Fruit fly (Drosophila melanogaster) whole organism, embryonic: ENCODE measurements around the gene CG43230.

Experiments used
- Abd-B ChIP-seq: fragments of 200-800 bp; sonication (Bioruptor generic); optimal IDR thresholded peaks from 2 replicates; lab custom pipeline; 2018; ENCODE audit warnings: missing biosample characterization, mild to moderate bottlenecking, missing genetic modification characterization, moderate library complexity
- C15 ChIP-seq: fragments of 200-800 bp; sonication (Bioruptor generic); IDR thresholded peaks from 3 replicates; pipeline ENCODE4 v1.3.6; 2022; ENCODE audit warnings: missing biosample characterization, missing genetic modification characterization
- CG10147 ChIP-seq: fragments of 200-800 bp; sonication (Bioruptor generic); optimal IDR thresholded peaks from 2 replicates; lab custom pipeline; 2019; ENCODE audit warnings: missing biosample characterization, mild to moderate bottlenecking, missing genetic modification characterization, moderate library complexity
- CG10267 ChIP-seq: fragments of 200-800 bp; sonication (Bioruptor generic); optimal IDR thresholded peaks from 2 replicates; lab custom pipeline; 2018; ENCODE audit warnings: missing biosample characterization, mild to moderate bottlenecking, missing genetic modification characterization, moderate library complexity
- CG11093 ChIP-seq: fragments of 200-800 bp; sonication (Bioruptor generic); IDR thresholded peaks from 3 replicates; pipeline ENCODE4 v1.3.6; 2022; ENCODE audit warnings: missing biosample characterization, missing genetic modification characterization
- CG13894 ChIP-seq: fragments of 200-800 bp; sonication (Bioruptor generic); optimal IDR thresholded peaks from 3 replicates; lab custom pipeline; 2018; ENCODE audit warnings: missing biosample characterization, mild to moderate bottlenecking, missing genetic modification characterization, moderate library complexity
- CG14860 ChIP-seq: fragments of 200-800 bp; sonication (Bioruptor generic); IDR thresholded peaks from 3 replicates; pipeline ENCODE4 v1.3.6; 2022; ENCODE audit warnings: missing biosample characterization, missing genetic modification characterization; ENCODE audit not compliant: partially characterized antibody
- CG17568 ChIP-seq: fragments of 200-800 bp; sonication (Bioruptor generic); optimal IDR thresholded peaks from 2 replicates; lab custom pipeline; 2018; ENCODE audit warnings: missing biosample characterization, mild to moderate bottlenecking, missing genetic modification characterization, moderate library complexity
- CG1792 ChIP-seq: fragments of 200-800 bp; sonication (Bioruptor generic); optimal IDR thresholded peaks from 2 replicates; lab custom pipeline; 2016; ENCODE audit warnings: missing biosample characterization, missing genetic modification characterization
- CG2712 ChIP-seq: fragments of 200-800 bp; optimal IDR thresholded peaks from 3 replicates; lab custom pipeline; 2019; ENCODE audit warnings: missing biosample characterization, mild to moderate bottlenecking, missing genetic modification characterization, moderate library complexity
- CG4707 ChIP-seq: fragments of 200-800 bp; sonication (Bioruptor generic); optimal IDR thresholded peaks from 2 replicates; lab custom pipeline; 2018; ENCODE audit warnings: missing biosample characterization, mild to moderate bottlenecking, missing genetic modification characterization, moderate library complexity
- CG6272 ChIP-seq: fragments of 200-800 bp; sonication (Bioruptor generic); IDR thresholded peaks from 2 replicates; pipeline ENCODE4 v1.3.6; 2022; ENCODE audit warnings: missing biosample characterization, missing genetic modification characterization
- CG8359 ChIP-seq: fragments of 200-800 bp; sonication (Bioruptor generic); optimal IDR thresholded peaks from 2 replicates; lab custom pipeline; 2017; ENCODE audit warnings: missing biosample characterization, mild to moderate bottlenecking, missing genetic modification characterization, borderline replicate concordance
- Dll ChIP-seq: fragments of 200-800 bp; sonication (Bioruptor generic); IDR thresholded peaks from 4 replicates; pipeline ENCODE4 v1.3.6; 2022; ENCODE audit warnings: missing biosample characterization, missing genetic modification characterization; ENCODE audit not compliant: partially characterized antibody
- Ets65A ChIP-seq: fragments of 200-800 bp; sonication (Bioruptor generic); peaks from one replicate; lab custom pipeline; 2016; ENCODE audit warnings: missing biosample characterization, missing genetic modification characterization
- HLHmδ ChIP-seq: fragments of 200-800 bp; sonication (Bioruptor generic); optimal IDR thresholded peaks from 2 replicates; lab custom pipeline; 2018; ENCODE audit warnings: missing biosample characterization, mild to moderate bottlenecking, missing genetic modification characterization, moderate library complexity
- Hmx ChIP-seq: fragments of 200-800 bp; sonication (Bioruptor generic); optimal IDR thresholded peaks from 2 replicates; lab custom pipeline; 2016; ENCODE audit warnings: missing biosample characterization, missing genetic modification characterization
- MESR4 ChIP-seq: fragments of 200-800 bp; sonication (Bioruptor generic); optimal IDR thresholded peaks from 2 replicates; lab custom pipeline; 2018; ENCODE audit warnings: missing biosample characterization, mild to moderate bottlenecking, missing genetic modification characterization, moderate library complexity
- Max ChIP-seq: fragments of 200-800 bp; sonication (Bioruptor generic); optimal IDR thresholded peaks from 2 replicates; lab custom pipeline; 2016; ENCODE audit warnings: missing biosample characterization, mild to moderate bottlenecking, missing genetic modification characterization
- Neu2 ChIP-seq: fragments of 200-800 bp; sonication (Bioruptor generic); optimal IDR thresholded peaks from 3 replicates; lab custom pipeline; 2016; ENCODE audit warnings: missing biosample characterization, missing genetic modification characterization, borderline replicate concordance
- Ptx1 ChIP-seq: fragments of 200-800 bp; sonication (Bioruptor generic); IDR thresholded peaks from 2 replicates; pipeline ENCODE4 v1.3.6; 2022; ENCODE audit warnings: missing biosample characterization, missing genetic modification characterization
- Scr ChIP-seq: fragments of 200-800 bp; sonication (Bioruptor generic); IDR thresholded peaks from 2 replicates; pipeline ENCODE4 v1.3.6; 2022; ENCODE audit warnings: missing biosample characterization, missing genetic modification characterization; ENCODE audit not compliant: partially characterized antibody
- Six4 ChIP-seq: fragments of 200-800 bp; sonication (Bioruptor generic); optimal IDR thresholded peaks from 2 replicates; lab custom pipeline; 2016; ENCODE audit warnings: missing biosample characterization, missing genetic modification characterization
- TFAM ChIP-seq: fragments of 200-800 bp; sonication (Bioruptor generic); optimal IDR thresholded peaks from 2 replicates; lab custom pipeline; 2017; ENCODE audit warnings: missing biosample characterization, missing genetic modification characterization, inconsistent platforms
- dm ChIP-seq: fragments of 200-800 bp; sonication (Bioruptor generic); optimal IDR thresholded peaks from 3 replicates; lab custom pipeline; 2016; ENCODE audit warnings: missing biosample characterization, missing genetic modification characterization
- dmrt99B ChIP-seq: fragments of 200-800 bp; sonication (Bioruptor generic); optimal IDR thresholded peaks from 2 replicates; lab custom pipeline; 2018; ENCODE audit warnings: missing biosample characterization, mild to moderate bottlenecking, missing genetic modification characterization, moderate library complexity
- ems ChIP-seq: fragments of 200-800 bp; sonication (Bioruptor generic); optimal IDR thresholded peaks from 3 replicates; lab custom pipeline; 2016; ENCODE audit warnings: missing biosample characterization, missing genetic modification characterization
- eve ChIP-seq, 2 experiments: fragments of >200 bp; optimal IDR thresholded peaks; 2 replicates each; lab custom pipeline; 2017; ENCODE audit warnings: missing biosample characterization in 2 of 2, missing genetic modification characterization in 2 of 2
- ewg ChIP-seq: fragments of 200-800 bp; sonication (Bioruptor generic); optimal IDR thresholded peaks from 3 replicates; lab custom pipeline; 2017; ENCODE audit warnings: mild to moderate bottlenecking, missing biosample characterization, missing genetic modification reagents, missing genetic modification characterization
- fru ChIP-seq: fragments of >200 bp; optimal IDR thresholded peaks from 2 replicates; lab custom pipeline; 2017
- gce ChIP-seq: fragments of 200-800 bp; sonication (Bioruptor generic); IDR thresholded peaks from 3 replicates; pipeline ENCODE4 v1.3.6; 2022; ENCODE audit warnings: missing biosample characterization, missing genetic modification characterization
- gro ChIP-seq: fragments of 200-800 bp; sonication (Bioruptor generic); optimal IDR thresholded peaks from 2 replicates; lab custom pipeline; 2016; ENCODE audit warnings: missing biosample characterization, missing genetic modification characterization
- hb ChIP-seq: fragments of 200-800 bp; sonication (Bioruptor generic); IDR thresholded peaks from 3 replicates; pipeline ENCODE4 v1.3.6; 2022; ENCODE audit warnings: missing biosample characterization, missing genetic modification characterization; ENCODE audit not compliant: partially characterized antibody
- inv ChIP-seq: fragments of 200-800 bp; sonication (Bioruptor generic); IDR thresholded peaks from 2 replicates; pipeline ENCODE4 v1.3.6; 2022; ENCODE audit warnings: missing biosample characterization, missing genetic modification characterization; ENCODE audit not compliant: partially characterized antibody
- jing ChIP-seq: fragments of 200-800 bp; sonication (Bioruptor generic); optimal IDR thresholded peaks from 2 replicates; lab custom pipeline; 2018; ENCODE audit warnings: missing biosample characterization, mild to moderate bottlenecking, missing genetic modification characterization
- lmd ChIP-seq: fragments of 200-800 bp; sonication (Bioruptor generic); IDR thresholded peaks from 2 replicates; pipeline ENCODE4 v1.3.6; 2022; ENCODE audit warnings: missing biosample characterization, missing genetic modification characterization
- nau ChIP-seq: fragments of 200-800 bp; sonication (Bioruptor generic); optimal IDR thresholded peaks from 3 replicates; lab custom pipeline; 2017; ENCODE audit warnings: missing biosample characterization, mild to moderate bottlenecking, missing genetic modification characterization, missing genetic modification reagents
- pb ChIP-seq: fragments of 200-800 bp; sonication (Bioruptor generic); optimal IDR thresholded peaks from 3 replicates; lab custom pipeline; 2016; ENCODE audit warnings: missing biosample characterization, missing genetic modification characterization
- peb ChIP-seq: fragments of 200-800 bp; sonication (Bioruptor generic); IDR thresholded peaks from 2 replicates; pipeline ENCODE4 v1.3.6; 2022; ENCODE audit warnings: missing biosample characterization, missing genetic modification characterization
- pho ChIP-seq: fragments of 200-800 bp; sonication (Bioruptor generic); optimal IDR thresholded peaks from 2 replicates; lab custom pipeline; 2016; ENCODE audit warnings: missing biosample characterization, missing genetic modification characterization
- ranshi ChIP-seq: fragments of 200-800 bp; sonication (Bioruptor generic); IDR thresholded peaks from 2 replicates; pipeline ENCODE4 v1.3.6; 2022; ENCODE audit warnings: missing biosample characterization, missing genetic modification characterization
- sc ChIP-seq, 3 experiments: fragments of >200 bp in 2 of 3; fragments of 200-800 bp in 1 of 3; sonication (Bioruptor generic) in 1 of 3; optimal IDR thresholded peaks; 2 replicates in 2 of 3; 3 replicates in 1 of 3; lab custom pipeline; 2017; ENCODE audit warnings: mild to moderate bottlenecking in 1 of 3, missing biosample characterization in 1 of 3, missing genetic modification characterization in 1 of 3, missing genetic modification reagents in 1 of 3
- sens-2 ChIP-seq: fragments of 200-800 bp; sonication (Bioruptor generic); IDR thresholded peaks from 2 replicates; pipeline ENCODE4 v1.3.6; 2022; ENCODE audit warnings: missing biosample characterization, missing genetic modification characterization
- slou ChIP-seq: fragments of 200-800 bp; sonication (Bioruptor generic); optimal IDR thresholded peaks from 3 replicates; lab custom pipeline; 2016; ENCODE audit warnings: missing biosample characterization, missing genetic modification characterization
- tio ChIP-seq: fragments of 200-800 bp; sonication (Bioruptor generic); optimal IDR thresholded peaks from 2 replicates; lab custom pipeline; 2017; ENCODE audit warnings: missing biosample characterization, missing genetic modification characterization, inconsistent platforms
- trh ChIP-seq: fragments of 200-800 bp; sonication (Bioruptor generic); optimal IDR thresholded peaks from 2 replicates; lab custom pipeline; 2016; ENCODE audit warnings: missing biosample characterization, missing genetic modification characterization
- tup ChIP-seq: fragments of 200-800 bp; sonication (Bioruptor generic); optimal IDR thresholded peaks from 2 replicates; lab custom pipeline; 2016; ENCODE audit warnings: missing biosample characterization, mild to moderate bottlenecking, missing genetic modification characterization, moderate library complexity
- tx ChIP-seq: fragments of 200-800 bp; sonication (Bioruptor generic); optimal IDR thresholded peaks from 2 replicates; lab custom pipeline; 2016; ENCODE audit warnings: missing biosample characterization, missing genetic modification characterization
- zen2 ChIP-seq: fragments of 200-800 bp; sonication (Bioruptor generic); IDR thresholded peaks from 3 replicates; pipeline ENCODE4 v1.3.6; 2022; ENCODE audit warnings: missing biosample characterization, missing genetic modification characterization; ENCODE audit not compliant: partially characterized antibody
- zfh1 ChIP-seq: fragments of 200-800 bp; sonication (Bioruptor generic); IDR thresholded peaks from 3 replicates; pipeline ENCODE4 v1.3.6; 2022; ENCODE audit warnings: missing biosample characterization, missing genetic modification characterization

Gene CG43230

DNA sequence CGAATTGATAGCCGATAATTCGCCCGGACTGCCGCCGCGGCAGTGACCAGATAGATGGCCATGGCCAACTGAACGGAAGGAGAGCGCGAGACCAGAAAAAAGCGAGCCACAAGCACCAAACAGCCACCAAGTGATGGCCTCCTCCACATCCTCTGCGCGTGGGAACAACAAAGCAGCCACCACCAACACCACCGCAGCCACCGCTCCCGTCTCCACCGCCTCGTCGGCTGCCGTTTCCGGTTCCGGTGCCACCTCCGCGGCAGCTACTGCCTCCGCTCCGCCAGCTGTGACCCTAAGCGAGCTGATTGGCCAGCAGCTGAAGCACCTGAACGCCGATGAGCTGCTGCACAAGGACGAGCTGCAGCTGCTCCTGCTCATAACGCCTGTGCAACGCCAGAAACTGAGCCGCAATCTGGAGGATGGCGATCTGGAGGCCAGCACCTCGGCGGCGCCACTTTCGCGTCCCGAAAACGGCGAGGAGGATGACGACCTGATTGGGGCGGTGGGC, 34.0 kb downstream of the CG43230 start (continued):
- TF ChIP-seq peb (GFP tag; lab: Robert Waterston, UW) (no peak), dm (GFP tag; lab: Kevin White, UChicago) (no peak), Hmx (GFP tag; lab: Kevin White, UChicago) (no peak), fru (lab: Kevin White, UChicago) (no peak), C15 (GFP tag; lab: Robert Waterston, UW) (no peak), gce (no peak), slou (GFP tag; lab: Kevin White, UChicago) (no peak), CG4707 (no peak), inv (GFP tag; lab: Robert Waterston, UW) (peak; percentile 2; the same call in 1 of the 2 replicates), CG6272 (GFP tag; lab: Robert Waterston, UW) (0 out of 2 replicates have a peak, but pooled peaks have one; percentile 1), zen2 (peak; percentile 3; the same call in 1 of the 3 replicates), eve (GFP tag; optimal IDR thresholded peaks at IDR 0.05; lab: Kevin White, UChicago) (no peak), Abd-B (GFP tag; lab: Kevin White, UChicago) (no peak), CG10267 (no peak), Scr (GFP tag; lab: Robert Waterston, UW) (peak; percentile 5; the same call in 1 of the 2 replicates), CG8359 (GFP tag; lab: Kevin White, UChicago) (peak; percentile 8), gro (GFP tag; lab: Kevin White, UChicago) (no peak), Six4 (GFP tag; lab: Kevin White, UChicago) (no peak), tio (no peak), trh (no peak), CG13894 (tag; lab: Kevin White, UChicago) (no peak), Max (GFP tag; lab: Kevin White, UChicago) (no peak), sc (optimal IDR thresholded peaks at IDR 0.05; lab: Kevin White, UChicago) (no peak), sc (GFP tag; optimal IDR thresholded peaks at IDR 0.05; lab: Kevin White, UChicago) (no peak), ewg (GFP tag; lab: Kevin White, UChicago) (no peak), zfh1 (GFP tag; lab: Robert Waterston, UW) (no peak), jing (GFP tag; lab: Kevin White, UChicago) (no peak), pb (GFP tag; lab: Kevin White, UChicago) (peak; percentile 39), HLHmδ (GFP tag; lab: Kevin White, UChicago) (peak; percentile 19), lmd (GFP tag; lab: Robert Waterston, UW) (no peak), tx (GFP tag; lab: Kevin White, UChicago) (no peak), Neu2 (no peak), Dll (peak; percentile 22; the same call in 1 of the 4 replicates), nau (GFP tag; lab: Kevin White, UChicago) (no peak), CG11093 (GFP tag; lab: Robert Waterston, UW) (no peak), Ets65A (peak; percentile 79), CG17568 (no peak), ranshi (0 out of 2 replicates have a peak, but pooled peaks have one; percentile 0), pho (GFP tag; lab: Kevin White, UChicago) (no peak), MESR4 (GFP tag; lab: Kevin White, UChicago) (peak; percentile 25), ems (GFP tag; lab: Kevin White, UChicago) (no peak), CG14860 (no peak; the same call in 1 of the 3 replicates), sens-2 (no peak), CG2712 (tag; lab: Kevin White, UChicago) (no peak), dmrt99B (no peak), CG10147 (GFP tag; lab: Kevin White, UChicago) (no peak), TFAM (GFP tag; lab: Kevin White, UChicago) (no peak), hb (no peak), tup (GFP tag; lab: Kevin White, UChicago) (no peak), Ptx1 (GFP tag; lab: Robert Waterston, UW) (no peak), CG1792 (GFP tag; lab: Kevin White, UChicago) (no peak)
